Fruit fly (Drosophila melanogaster) whole organism, prepupa: ENCODE data around the gene CG42464.
A peak's percentile ranks its signal among the peaks of the same experiment; 100 is the strongest.

Experiments
- CG10631 ChIP-seq: fragments of 200-800 bp; sonication (Bioruptor generic); optimal IDR thresholded peaks from 2 replicates; lab custom pipeline; 2016; ENCODE audit warnings: missing biosample characterization, missing genetic modification characterization
- CG10669 ChIP-seq: fragments of 200-800 bp; sonication (Bioruptor generic); optimal IDR thresholded peaks from 3 replicates; lab custom pipeline; 2018; ENCODE audit warnings: missing biosample characterization, mild to moderate bottlenecking, missing genetic modification characterization, moderate library complexity
- CG11762 ChIP-seq: fragments of 200-800 bp; sonication (Bioruptor generic); optimal IDR thresholded peaks from 3 replicates; lab custom pipeline; 2016; ENCODE audit warnings: missing biosample characterization, missing genetic modification characterization; ENCODE audit not compliant: insufficient read depth
- CG11902 ChIP-seq: fragments of 200-800 bp; sonication (Bioruptor generic); optimal IDR thresholded peaks from 3 replicates; lab custom pipeline; 2016; ENCODE audit warnings: missing biosample characterization, missing genetic modification characterization
- CG15336 ChIP-seq: fragments of 200-800 bp; sonication (Bioruptor generic); IDR thresholded peaks from 2 replicates; pipeline ENCODE4 v1.3.6; 2022; ENCODE audit warnings: missing biosample characterization, missing genetic modification characterization
- CG16779 ChIP-seq: fragments of 200-800 bp; sonication (Bioruptor generic); optimal IDR thresholded peaks from 3 replicates; lab custom pipeline; 2017; ENCODE audit warnings: missing biosample characterization, mild to moderate bottlenecking, missing genetic modification characterization
- CG32006 ChIP-seq: fragments of 200-800 bp; sonication (Bioruptor generic); optimal IDR thresholded peaks from 3 replicates; lab custom pipeline; 2017; ENCODE audit warnings: missing biosample characterization, mild to moderate bottlenecking, missing genetic modification characterization
- CG3919 ChIP-seq: fragments of 200-800 bp; sonication (Bioruptor generic); optimal IDR thresholded peaks from 3 replicates; lab custom pipeline; 2016; ENCODE audit warnings: missing biosample characterization, missing genetic modification characterization
- CG4318 ChIP-seq: fragments of 200-800 bp; sonication (Bioruptor generic); optimal IDR thresholded peaks from 3 replicates; lab custom pipeline; 2017; ENCODE audit warnings: missing biosample characterization, mild to moderate bottlenecking, missing genetic modification characterization
- CG6276 ChIP-seq: fragments of 200-800 bp; sonication (Bioruptor generic); optimal IDR thresholded peaks from 2 replicates; lab custom pipeline; 2017; ENCODE audit warnings: missing biosample characterization, mild to moderate bottlenecking, missing genetic modification characterization
- CG6792 ChIP-seq: fragments of 200-800 bp; sonication (Bioruptor generic); optimal IDR thresholded peaks from 3 replicates; lab custom pipeline; 2016; ENCODE audit warnings: missing biosample characterization, missing genetic modification characterization
- CG7368 ChIP-seq: fragments of 200-800 bp; sonication (Bioruptor generic); optimal IDR thresholded peaks from 3 replicates; lab custom pipeline; 2016; ENCODE audit warnings: missing biosample characterization, missing genetic modification characterization
- CG8119 ChIP-seq: fragments of 200-800 bp; sonication (Bioruptor generic); IDR thresholded peaks from 3 replicates; pipeline ENCODE4 v1.3.6; 2022; ENCODE audit warnings: missing biosample characterization, missing genetic modification characterization
- CG8632 ChIP-seq: fragments of 200-800 bp; sonication (Bioruptor generic); optimal IDR thresholded peaks from 3 replicates; lab custom pipeline; 2016; ENCODE audit warnings: missing biosample characterization, missing genetic modification characterization
- CG9139 ChIP-seq: fragments of 200-800 bp; sonication (Bioruptor generic); optimal IDR thresholded peaks from 3 replicates; lab custom pipeline; 2017; ENCODE audit warnings: missing biosample characterization, mild to moderate bottlenecking, missing genetic modification characterization
- Eip75B ChIP-seq: fragments of 200-800 bp; sonication (Bioruptor generic); optimal IDR thresholded peaks from 3 replicates; lab custom pipeline; 2016; ENCODE audit warnings: missing biosample characterization, missing genetic modification characterization
- Eip78C ChIP-seq: fragments of 200-800 bp; sonication (Bioruptor generic); peaks from one replicate; lab custom pipeline; 2016; ENCODE audit warnings: missing biosample characterization, missing genetic modification characterization
- Ets21C ChIP-seq: fragments of 200-800 bp; sonication (Bioruptor generic); optimal IDR thresholded peaks from 3 replicates; lab custom pipeline; 2016; ENCODE audit warnings: missing biosample characterization, missing genetic modification characterization
- Gug ChIP-seq: fragments of 200-800 bp; sonication (Bioruptor generic); IDR thresholded peaks from 2 replicates; pipeline ENCODE4 v1.3.6; 2022; ENCODE audit warnings: missing biosample characterization, missing genetic modification characterization
- Hr38 ChIP-seq: sonication (Bioruptor generic); optimal IDR thresholded peaks from 2 replicates; lab custom pipeline; 2016; ENCODE audit warnings: missing biosample characterization, missing genetic modification characterization
- Hr4 ChIP-seq: fragments of 200-800 bp; sonication (Bioruptor generic); optimal IDR thresholded peaks from 3 replicates; lab custom pipeline; 2016; ENCODE audit warnings: missing biosample characterization, missing genetic modification characterization
- Lpt ChIP-seq: fragments of 200-800 bp; sonication (Bioruptor generic); optimal IDR thresholded peaks from 3 replicates; lab custom pipeline; 2016; ENCODE audit warnings: missing biosample characterization, missing genetic modification characterization
- OdsH ChIP-seq: fragments of 200-800 bp; sonication (Bioruptor generic); optimal IDR thresholded peaks from 3 replicates; lab custom pipeline; 2016; ENCODE audit warnings: missing biosample characterization, missing genetic modification characterization
- Smox ChIP-seq: fragments of 200-800 bp; sonication (Bioruptor generic); optimal IDR thresholded peaks from 3 replicates; lab custom pipeline; 2016; ENCODE audit warnings: missing biosample characterization, missing genetic modification characterization
- Sox102F ChIP-seq: fragments of 200-800 bp; sonication (Bioruptor generic); optimal IDR thresholded peaks from 2 replicates; lab custom pipeline; 2016; ENCODE audit warnings: missing biosample characterization, mild to moderate bottlenecking, missing genetic modification characterization
- Sox15 ChIP-seq: fragments of 200-800 bp; sonication (Bioruptor generic); optimal IDR thresholded peaks from 3 replicates; lab custom pipeline; 2016; ENCODE audit warnings: missing biosample characterization, missing genetic modification characterization
- achi ChIP-seq: fragments of 200-800 bp; sonication (Bioruptor generic); optimal IDR thresholded peaks from 3 replicates; lab custom pipeline; 2016; ENCODE audit warnings: missing biosample characterization, missing genetic modification characterization
- acj6 ChIP-seq: fragments of 200-800 bp; sonication (Bioruptor generic); optimal IDR thresholded peaks from 3 replicates; lab custom pipeline; 2016; ENCODE audit warnings: missing biosample characterization, missing genetic modification characterization
- dac ChIP-seq: fragments of 200-800 bp; sonication (Bioruptor generic); optimal IDR thresholded peaks from 2 replicates; lab custom pipeline; 2017; ENCODE audit warnings: missing biosample characterization, mild to moderate bottlenecking, missing genetic modification characterization
- eg ChIP-seq: fragments of 200-800 bp; sonication (Bioruptor generic); IDR thresholded peaks from 3 replicates; pipeline ENCODE4 v1.3.6; 2022; ENCODE audit warnings: missing biosample characterization, missing genetic modification characterization
- esn ChIP-seq: fragments of 200-800 bp; sonication (Bioruptor generic); optimal IDR thresholded peaks from 2 replicates; lab custom pipeline; 2016; ENCODE audit warnings: missing biosample characterization, mild to moderate bottlenecking, missing genetic modification characterization, moderate library complexity
- fd59A ChIP-seq: fragments of 200-800 bp; sonication (Bioruptor generic); optimal IDR thresholded peaks from 2 replicates; lab custom pipeline; 2017; ENCODE audit warnings: missing biosample characterization, mild to moderate bottlenecking, missing genetic modification characterization, missing genetic modification reagents
- fd85E ChIP-seq: fragments of 200-800 bp; sonication (Bioruptor generic); optimal IDR thresholded peaks from 3 replicates; lab custom pipeline; 2016; ENCODE audit warnings: missing biosample characterization, missing genetic modification characterization
- fkh ChIP-seq: fragments of 200-800 bp; sonication (Bioruptor generic); optimal IDR thresholded peaks from 3 replicates; lab custom pipeline; 2017; ENCODE audit warnings: missing biosample characterization, mild to moderate bottlenecking, missing genetic modification characterization, moderate library complexity
- lz ChIP-seq: fragments of 200-800 bp; sonication (Bioruptor generic); optimal IDR thresholded peaks from 3 replicates; lab custom pipeline; 2016; ENCODE audit warnings: missing biosample characterization, missing genetic modification characterization
- pdm3 ChIP-seq: fragments of 200-800 bp; sonication (Bioruptor generic); optimal IDR thresholded peaks from 3 replicates; lab custom pipeline; 2016; ENCODE audit warnings: missing biosample characterization, missing genetic modification characterization
- salr ChIP-seq, 2 experiments: fragments of 200-800 bp; sonication (Bioruptor generic); optimal IDR thresholded peaks; 3 replicates each; lab custom pipeline; 2016 to 2018; ENCODE audit warnings: missing biosample characterization in 2 of 2, missing genetic modification characterization in 2 of 2, mild to moderate bottlenecking in 1 of 2
- spab ChIP-seq: fragments of 200-800 bp; sonication (Bioruptor generic); optimal IDR thresholded peaks from 2 replicates; lab custom pipeline; 2017; ENCODE audit warnings: missing biosample characterization, mild to moderate bottlenecking, missing genetic modification characterization, missing genetic modification reagents
- ss ChIP-seq, 2 experiments: fragments of 200-800 bp; sonication (Bioruptor generic); optimal IDR thresholded peaks; 2 replicates in 1 of 2; 3 replicates in 1 of 2; lab custom pipeline; 2017 to 2018; ENCODE audit warnings: mild to moderate bottlenecking in 2 of 2, missing biosample characterization in 2 of 2, missing genetic modification characterization in 2 of 2, moderate library complexity in 1 of 2

The CG42464 gene

DNA sequence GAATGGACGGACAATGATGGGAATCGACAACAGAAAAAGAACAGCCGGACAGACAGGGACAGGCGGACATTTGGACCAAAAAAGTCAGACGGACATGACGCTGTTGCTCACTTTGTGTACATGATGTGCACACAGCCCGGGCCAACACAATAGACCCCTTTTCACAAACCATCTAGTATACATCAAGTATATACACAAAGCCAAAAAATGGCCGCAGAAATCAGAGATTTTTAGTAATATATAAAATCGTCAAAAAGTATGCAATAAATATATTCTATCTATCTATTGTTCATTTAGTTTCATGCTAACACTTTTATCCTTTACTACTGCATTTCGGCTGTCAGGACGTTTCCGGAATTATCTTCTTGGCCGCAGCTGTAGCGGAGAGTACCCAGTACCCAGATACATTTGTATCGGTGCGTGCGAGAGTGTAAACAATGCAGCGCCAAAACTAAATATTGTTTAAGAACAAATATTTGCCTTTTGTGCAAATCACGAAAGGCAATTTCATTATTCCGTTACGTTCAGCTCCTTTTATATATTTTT, 20.2 kb downstream of the CG42464 start (continued):
- no peak for TF ChIP-seq Lpt
- TF ChIP-seq CG11762 (GFP tag; lab: Kevin White, UChicago): no peak
- no peak for TF ChIP-seq Ets21C (GFP tag; lab: Kevin White, UChicago)
- no peak for TF ChIP-seq Sox102F (GFP tag; lab: Kevin White, UChicago)
- no peak for TF ChIP-seq Sox15 (GFP tag; lab: Kevin White, UChicago)
- peak; percentile 1 for TF ChIP-seq lz
- TF ChIP-seq fd59A (GFP tag; lab: Kevin White, UChicago): peak; percentile 45
- peak; percentile 26 for TF ChIP-seq Smox (GFP tag; lab: Kevin White, UChicago)

DNA sequence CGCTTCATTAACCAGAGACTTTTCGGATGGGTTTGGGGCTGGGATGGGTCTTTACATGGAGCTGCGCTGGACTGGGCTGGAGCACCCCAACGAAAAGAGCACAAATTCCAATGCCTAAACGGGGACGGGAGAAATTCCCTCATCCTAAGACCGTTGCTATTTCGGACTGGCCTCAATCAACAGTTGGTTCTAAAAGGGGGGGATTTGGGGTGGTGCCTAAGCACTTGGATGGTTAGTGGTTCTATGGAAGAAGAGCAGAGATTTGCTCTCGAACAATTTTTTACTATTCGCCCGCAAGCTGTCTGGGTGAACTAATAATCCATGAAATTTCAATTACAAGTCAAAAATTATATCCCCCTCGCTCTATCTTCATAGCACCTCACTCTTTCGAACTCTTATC, 30.4 kb downstream of the CG42464 start:
- TF ChIP-seq CG8632 (GFP tag; lab: Kevin White, UChicago) (no peak), CG15336 (GFP tag; lab: Robert Waterston, UW) (no peak), fd85E (GFP tag; lab: Kevin White, UChicago) (no peak), acj6 (GFP tag; lab: Kevin White, UChicago) (no peak)
- TF ChIP-seq, all 60 proteins: peak for 0

DNA sequence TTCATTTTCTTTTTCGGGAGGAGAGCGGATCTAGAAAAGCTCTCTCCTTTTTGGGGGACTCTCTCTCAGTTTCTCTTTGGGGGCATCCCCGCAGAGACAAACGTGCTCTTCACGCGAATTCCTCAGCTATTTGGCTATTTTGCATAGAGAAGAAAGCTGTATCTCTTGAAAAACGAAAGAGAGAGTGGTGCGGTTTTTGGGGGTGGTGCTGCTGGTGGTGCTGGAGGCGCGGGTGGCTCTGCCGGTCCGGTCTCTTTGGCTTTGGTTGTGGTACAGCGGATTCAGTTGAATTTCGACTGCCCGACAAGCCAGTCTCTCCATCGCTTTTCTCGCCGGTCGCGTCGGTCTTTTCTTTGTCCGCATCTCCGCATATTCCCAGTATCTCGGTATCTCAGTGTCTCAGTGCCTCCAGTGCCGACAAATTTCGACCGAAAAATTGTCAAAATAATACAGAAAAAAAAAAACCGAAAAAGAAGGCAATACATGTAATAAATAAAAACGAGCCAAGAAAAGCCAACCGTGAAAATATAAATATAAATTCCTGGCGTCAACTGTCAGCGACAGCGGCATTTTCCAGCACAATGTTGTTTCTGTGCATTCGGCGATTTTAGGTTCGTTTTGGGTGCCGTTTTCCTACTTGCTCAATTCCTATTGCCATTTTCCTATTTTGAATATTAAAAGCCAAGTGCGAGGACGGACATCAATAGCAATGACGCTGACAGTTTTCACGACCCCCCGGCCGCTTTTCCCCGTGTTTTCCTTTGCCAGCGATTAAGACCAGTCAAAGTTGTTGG, 31.1 kb downstream of the CG42464 start, which contains the start of gene CG10019:
TSS of gene CG10019 (plus strand) at position 285 of the 794 bp plus-strand sequence.
- TF ChIP-seq CG16779 (tag; lab: Kevin White, UChicago): peak; percentile 25
- TF ChIP-seq acj6 (GFP tag; lab: Kevin White, UChicago): no peak
- TF ChIP-seq achi (GFP tag; lab: Kevin White, UChicago): no peak
- no peak for TF ChIP-seq Hr38 (GFP tag; lab: Kevin White, UChicago)
- TF ChIP-seq CG6276 (GFP tag; lab: Kevin White, UChicago): peak; percentile 44
- no peak for TF ChIP-seq CG9139 (GFP tag; lab: Kevin White, UChicago)
- TF ChIP-seq spab (GFP tag; lab: Kevin White, UChicago): no peak
- TF ChIP-seq CG15336 (GFP tag; lab: Robert Waterston, UW): peak; percentile 31; the same call in 1 of the 2 replicates
- TF ChIP-seq Ets21C (GFP tag; lab: Kevin White, UChicago): no peak
- no peak for TF ChIP-seq CG7368 (GFP tag; lab: Kevin White, UChicago)
- TF ChIP-seq OdsH: no peak
- 0 out of 3 replicates have a peak, but pooled peaks have one; percentile 27 for TF ChIP-seq CG8119 (GFP tag; lab: Robert Waterston, UW)
- TF ChIP-seq Lpt: no peak
- TF ChIP-seq fd85E (GFP tag; lab: Kevin White, UChicago): no peak
- no peak for TF ChIP-seq CG6792 (GFP tag; lab: Kevin White, UChicago)
- TF ChIP-seq eg (GFP tag; lab: Robert Waterston, UW): peak; percentile 56; the same call in 1 of the 3 replicates
- TF ChIP-seq fkh (GFP tag; lab: Kevin White, UChicago): no peak

DNA sequence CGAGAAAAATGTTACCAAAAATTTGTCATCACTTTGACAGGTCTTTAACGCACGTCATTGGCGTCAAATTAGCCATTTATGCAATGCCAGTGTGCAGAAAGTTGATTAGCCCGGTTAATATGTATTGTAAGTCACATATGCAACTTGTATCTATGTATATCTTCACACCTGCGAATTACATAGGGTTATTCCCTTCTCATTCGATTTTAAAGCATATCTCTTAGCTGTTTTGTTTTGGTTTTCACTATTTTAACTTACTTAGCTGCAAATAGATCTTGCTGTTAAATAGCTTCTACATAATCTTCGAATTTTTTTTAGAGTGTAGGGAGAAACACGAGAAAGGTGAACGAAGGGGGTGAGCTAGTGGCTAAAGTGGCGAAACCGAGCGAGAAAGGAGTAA, 31.8 kb downstream of the CG42464 start:
- TF ChIP-seq OdsH: no peak
- TF ChIP-seq salr (GFP tag; optimal IDR thresholded peaks at IDR 0.05; lab: Kevin White, UChicago): peak in 1 of 2 experiments; percentile 42
- peak; percentile 0 for TF ChIP-seq pdm3
- 0 out of 3 replicates have a peak, but pooled peaks have one; percentile 43 for TF ChIP-seq eg (GFP tag; lab: Robert Waterston, UW)
- no peak for TF ChIP-seq CG11902 (GFP tag; lab: Kevin White, UChicago)
- peak; percentile 44 for TF ChIP-seq Lpt
- peak; percentile 1 for TF ChIP-seq CG10631 (GFP tag; lab: Kevin White, UChicago)
- peak; percentile 71 for TF ChIP-seq CG8119 (GFP tag; lab: Robert Waterston, UW)
- TF ChIP-seq esn: no peak
- no peak for TF ChIP-seq CG7368 (GFP tag; lab: Kevin White, UChicago)
- peak; percentile 74 for TF ChIP-seq CG4318 (GFP tag; lab: Kevin White, UChicago)
- TF ChIP-seq CG10669: no peak
- peak; percentile 13 for TF ChIP-seq CG3919 (GFP tag; lab: Kevin White, UChicago)
- no peak for TF ChIP-seq Eip75B
- TF ChIP-seq Gug (GFP tag; lab: Robert Waterston, UW): no peak
- no peak for TF ChIP-seq Ets21C (GFP tag; lab: Kevin White, UChicago)
- TF ChIP-seq CG6276 (GFP tag; lab: Kevin White, UChicago): peak; percentile 74
- TF ChIP-seq Hr4: peak; percentile 85
- TF ChIP-seq Smox (GFP tag; lab: Kevin White, UChicago): no peak
- TF ChIP-seq CG32006 (GFP tag; lab: Kevin White, UChicago): peak; percentile 90
- no peak for TF ChIP-seq fd59A (GFP tag; lab: Kevin White, UChicago)
- TF ChIP-seq Eip78C (GFP tag; lab: Kevin White, UChicago): peak; percentile 48
- TF ChIP-seq CG15336 (GFP tag; lab: Robert Waterston, UW): peak; percentile 62
- peak; percentile 74 for TF ChIP-seq dac
- no peak for TF ChIP-seq ss (GFP tag; optimal IDR thresholded peaks at IDR 0.05; lab: Kevin White, UChicago)
